Fruit fly (Drosophila melanogaster): ENCODE results near the gene Syx5.

Syx5 gene

DNA sequence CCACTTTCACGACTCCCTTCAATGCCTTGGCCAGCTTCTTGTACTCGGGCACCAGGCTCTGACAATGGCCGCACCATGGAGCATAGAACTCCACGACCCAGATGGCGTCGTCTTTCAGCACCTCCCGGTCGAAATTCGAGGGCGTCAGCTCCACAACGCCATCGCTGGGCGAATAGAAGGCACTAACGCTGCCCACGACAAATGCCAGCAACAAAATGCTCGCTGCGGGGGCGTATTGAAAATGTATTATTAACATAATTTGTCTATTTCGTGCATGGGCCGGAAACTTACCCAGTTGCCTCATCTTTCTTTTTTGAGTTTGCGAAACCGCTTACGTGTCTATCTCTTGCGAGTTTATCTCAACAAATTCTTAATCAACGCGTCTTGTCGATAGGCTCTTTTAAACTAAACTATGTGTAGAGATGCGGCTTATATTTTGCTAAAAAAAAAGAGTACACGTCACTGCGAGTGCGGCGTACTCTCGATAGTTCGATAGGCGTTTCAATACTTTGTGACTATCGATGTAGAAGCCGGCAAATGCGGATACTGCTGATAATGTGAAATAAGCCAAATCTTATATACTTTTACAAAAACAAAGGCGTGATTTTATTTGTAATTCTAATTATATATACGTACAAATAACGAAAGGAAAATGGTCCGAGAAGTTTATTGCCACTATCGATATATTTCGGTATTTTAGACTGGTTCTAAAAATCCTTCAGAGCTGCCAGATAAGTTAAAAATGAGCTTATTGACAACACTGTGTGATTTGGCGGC, 49.3 kb downstream of the Syx5 start, which contains the start of gene CaBP1:
Gene CaBP1 (minus strand): TSS at position 487 of the 777 bp plus-strand sequence.
- no peak for TF ChIP-seq Snoo (tag; optimal IDR thresholded peaks at IDR 0.05)
- TF ChIP-seq CG14655 (GFP tag; optimal IDR thresholded peaks at IDR 0.05) = no peak
- TF ChIP-seq CG12605 (GFP tag; IDR thresholded peaks at IDR 0.05) = no peak

- peak; percentile 34 for TF ChIP-seq CG15710 (tag; optimal IDR thresholded peaks at IDR 0.05)
- peak; percentile 39 for TF ChIP-seq CG8159 (tag; optimal IDR thresholded peaks at IDR 0.05)
- TF ChIP-seq Ets98B (GFP tag; IDR thresholded peaks at IDR 0.05) = no peak
Observed at dm6 chr2L:16357865-16358264, 50.7 kb downstream of the Syx5 start.

Measured in whole organism, pupa.